Worm (Caenorhabditis elegans): ENCODE measurements around the gene F46B6.2.

DNA sequence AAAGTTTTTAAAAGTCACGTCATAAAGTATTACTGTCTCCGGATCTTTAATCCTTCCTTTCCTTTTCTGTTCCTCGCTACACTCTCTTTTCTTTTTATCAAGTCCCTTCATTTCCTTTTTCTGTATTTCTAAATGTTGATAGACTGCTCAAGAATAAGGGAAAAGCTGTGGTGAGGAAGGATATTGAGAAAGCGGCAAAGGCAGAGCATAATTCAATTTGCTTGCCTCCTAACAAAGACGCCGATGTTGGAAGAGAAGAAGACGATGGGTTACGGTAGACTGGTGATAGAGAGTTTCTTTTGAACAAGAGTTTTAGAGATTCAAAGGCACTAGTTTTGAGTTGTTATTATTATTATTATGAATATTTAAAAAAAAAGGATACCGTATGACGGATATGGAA lies 6.5 kb upstream of the F46B6.2 start:
- TF ChIP-seq cog-1 (tag; optimal IDR thresholded peaks at IDR 0.05) (no peak), klf-2 (GFP tag; conservative IDR thresholded peaks at IDR 0.05) (no peak), flt-1 (GFP tag; IDR thresholded peaks at IDR 0.05) (no peak), T22C8.4 (GFP tag; IDR thresholded peaks at IDR 0.05) (no peak)
